Worm (Caenorhabditis elegans) whole organism, young adult: Measurements from ENCODE around the gene set-5.

Experiments used
- dox-1 ChIP-seq: fragments of 200-800 bp; sonication (Bioruptor generic); IDR thresholded peaks from 2 replicates; pipeline ENCODE4 v1.3.6; 2022; ENCODE audit warnings: missing genetic modification reagents, missing genetic modification characterization, missing compliant biosample characterization
- hmg-1.2 ChIP-seq: fragments of 200-800 bp; sonication (Bioruptor generic); IDR thresholded peaks from 2 replicates; pipeline ENCODE4 v1.3.6; 2022; ENCODE audit warnings: missing genetic modification reagents, missing genetic modification characterization, missing compliant biosample characterization
- pha-4 ChIP-seq: fragments of 150-350 bp; sonication (generic microtip); optimal IDR thresholded peaks from 2 replicates; lab custom pipeline; 2014; ENCODE audit warnings: missing biosample characterization, missing genetic modification reagents, missing genetic modification characterization

DNA sequence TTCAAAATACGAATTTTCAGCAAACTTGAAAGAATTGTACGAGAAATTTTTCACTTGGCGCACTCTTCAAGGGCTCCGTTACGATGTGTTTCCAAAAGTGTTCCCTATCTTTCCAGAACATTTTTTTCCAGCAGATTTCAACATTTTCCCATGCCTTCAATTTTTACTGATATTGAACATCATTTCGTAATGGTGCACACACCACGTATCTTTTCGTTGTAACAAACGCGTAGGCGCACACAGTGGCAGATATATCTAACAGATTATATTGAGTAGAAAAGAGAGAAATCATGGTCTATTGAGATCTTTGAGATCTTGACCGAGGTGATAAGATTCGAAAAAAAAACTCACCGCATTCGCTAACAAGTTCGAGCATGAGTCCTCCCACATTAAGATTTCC is 3.1 kb upstream of the set-5 start:
- no peak for TF ChIP-seq pha-4 (tag; lab: Kevin White, UChicago)
- TF ChIP-seq hmg-1.2 (GFP tag; lab: Robert Waterston, UW), result no peak
- TF ChIP-seq dox-1 (GFP tag; lab: Robert Waterston, UW), result no peak
